Fruit fly (Drosophila melanogaster) whole organism, embryonic: Measurements from ENCODE around the gene SIFaR.

Source experiments
- Adf1 ChIP-seq: fragments of 200-800 bp; sonication (Bioruptor generic); IDR thresholded peaks from 2 replicates; pipeline ENCODE4 v1.3.6; 2022; ENCODE audit warnings: missing biosample characterization, missing genetic modification characterization
- Atf6 ChIP-seq: fragments of 200-800 bp; sonication (Bioruptor generic); IDR thresholded peaks from 2 replicates; pipeline ENCODE4 v1.3.6; 2022; ENCODE audit warnings: missing biosample characterization, missing genetic modification characterization
- CG10366 ChIP-seq: fragments of 200-800 bp; sonication (Bioruptor generic); IDR thresholded peaks from 2 replicates; pipeline ENCODE4 v1.3.6; 2022; ENCODE audit warnings: missing biosample characterization, missing genetic modification characterization
- CG10979 ChIP-seq: fragments of 200-800 bp; sonication (Bioruptor generic); optimal IDR thresholded peaks from 2 replicates; lab custom pipeline; 2018; ENCODE audit warnings: missing biosample characterization, mild to moderate bottlenecking, missing genetic modification characterization, moderate library complexity
- CG11247 ChIP-seq: fragments of 200-800 bp; sonication (Bioruptor generic); IDR thresholded peaks from 2 replicates; pipeline ENCODE4 v1.3.6; 2022; ENCODE audit warnings: missing biosample characterization, missing genetic modification characterization
- CG11398 ChIP-seq: fragments of 200-800 bp; sonication (Bioruptor generic); optimal IDR thresholded peaks from 2 replicates; lab custom pipeline; 2016; ENCODE audit warnings: missing biosample characterization, missing genetic modification characterization
- CG12236 ChIP-seq: fragments of 200-800 bp; sonication (Bioruptor generic); optimal IDR thresholded peaks from 2 replicates; lab custom pipeline; 2016; ENCODE audit warnings: missing biosample characterization, missing genetic modification characterization
- CG13775 ChIP-seq: fragments of 200-800 bp; sonication (Bioruptor generic); optimal IDR thresholded peaks from 3 replicates; lab custom pipeline; 2017; ENCODE audit warnings: missing biosample characterization, mild to moderate bottlenecking, missing genetic modification characterization
- CG14710 ChIP-seq: fragments of 200-800 bp; sonication (Bioruptor generic); optimal IDR thresholded peaks from 3 replicates; lab custom pipeline; 2019; ENCODE audit warnings: missing biosample characterization, mild to moderate bottlenecking, missing genetic modification characterization, moderate library complexity
- CG17359 ChIP-seq: fragments of 200-800 bp; sonication (Bioruptor generic); optimal IDR thresholded peaks from 3 replicates; lab custom pipeline; 2018; ENCODE audit warnings: missing biosample characterization, mild to moderate bottlenecking, missing genetic modification characterization, moderate library complexity
- CG18011 ChIP-seq: fragments of 200-800 bp; sonication (Bioruptor generic); optimal IDR thresholded peaks from 2 replicates; lab custom pipeline; 2017; ENCODE audit warnings: missing biosample characterization, missing genetic modification characterization, mild to moderate bottlenecking, moderate library complexity, missing genotype
- CG2678 ChIP-seq: fragments of 200-800 bp; sonication (Bioruptor generic); optimal IDR thresholded peaks from 3 replicates; lab custom pipeline; 2019; ENCODE audit warnings: missing biosample characterization, mild to moderate bottlenecking, missing genetic modification characterization, moderate library complexity
- CG34376 ChIP-seq: fragments of 200-800 bp; sonication (Bioruptor generic); optimal IDR thresholded peaks from 2 replicates; lab custom pipeline; 2018; ENCODE audit warnings: missing biosample characterization, mild to moderate bottlenecking, missing genetic modification characterization
- CG4424 ChIP-seq: fragments of 200-800 bp; sonication (Bioruptor generic); optimal IDR thresholded peaks from 3 replicates; lab custom pipeline; 2016; ENCODE audit warnings: missing biosample characterization, missing genetic modification characterization
- CG5180 ChIP-seq: fragments of 200-800 bp; sonication (Bioruptor generic); optimal IDR thresholded peaks from 3 replicates; lab custom pipeline; 2017; ENCODE audit warnings: missing biosample characterization, missing genetic modification characterization, mild to moderate bottlenecking, moderate library complexity, missing genetic modification reagents
- CG7372 ChIP-seq: fragments of 200-800 bp; sonication (Bioruptor generic); IDR thresholded peaks from 2 replicates; pipeline ENCODE4 v1.3.6; 2022; ENCODE audit warnings: missing biosample characterization, missing genetic modification characterization
- CG7987 ChIP-seq: fragments of 200-800 bp; sonication (Bioruptor generic); optimal IDR thresholded peaks from 2 replicates; lab custom pipeline; 2018; ENCODE audit warnings: missing biosample characterization, mild to moderate bottlenecking, missing genetic modification characterization, moderate library complexity
- Ets97D ChIP-seq: fragments of 200-800 bp; sonication (Bioruptor generic); optimal IDR thresholded peaks from 3 replicates; lab custom pipeline; 2016; ENCODE audit warnings: missing biosample characterization, missing genetic modification characterization
- Gug ChIP-seq: fragments of 200-800 bp; sonication (Bioruptor generic); IDR thresholded peaks from 4 replicates; pipeline ENCODE4 v1.3.6; 2022; ENCODE audit warnings: missing biosample characterization, missing genetic modification characterization
- Hr78 ChIP-seq, 2 experiments: fragments of 200-800 bp in 1 of 2; fragments of >200 bp in 1 of 2; sonication (Bioruptor generic) in 1 of 2; optimal IDR thresholded peaks; 2 replicates each; lab custom pipeline; 2017 to 2019; ENCODE audit warnings: missing biosample characterization in 2 of 2, missing genetic modification characterization in 2 of 2, mild to moderate bottlenecking in 1 of 2, moderate library complexity in 1 of 2
- Jarid2 ChIP-seq: fragments of 200-800 bp; sonication (Bioruptor generic); optimal IDR thresholded peaks from 3 replicates; lab custom pipeline; 2017; ENCODE audit warnings: mild to moderate bottlenecking, missing biosample characterization, missing genetic modification reagents, missing genetic modification characterization
- Optix ChIP-seq: fragments of 200-800 bp; sonication (Bioruptor generic); IDR thresholded peaks from 3 replicates; pipeline ENCODE4 v1.3.6; 2022; ENCODE audit warnings: missing biosample characterization, missing genetic modification characterization
- Pdp1 ChIP-seq, 2 experiments: fragments of 200-800 bp; sonication (Bioruptor generic); optimal IDR thresholded peaks; 3 replicates each; lab custom pipeline; 2016; ENCODE audit warnings: missing biosample characterization in 2 of 2, missing genetic modification characterization in 2 of 2, mild to moderate bottlenecking in 1 of 2, moderate library complexity in 1 of 2
- Scr ChIP-seq: fragments of 200-800 bp; sonication (Bioruptor generic); IDR thresholded peaks from 2 replicates; pipeline ENCODE4 v1.3.6; 2022; ENCODE audit warnings: missing biosample characterization, missing genetic modification characterization; ENCODE audit not compliant: partially characterized antibody
- Usf ChIP-seq: fragments of 200-800 bp; sonication (Bioruptor generic); optimal IDR thresholded peaks from 2 replicates; lab custom pipeline; 2017; ENCODE audit warnings: missing genotype, missing biosample characterization, missing genetic modification characterization
- Xrp1 ChIP-seq: fragments of 200-800 bp; sonication (Bioruptor generic); IDR thresholded peaks from 2 replicates; pipeline ENCODE4 v1.3.6; 2022; ENCODE audit warnings: missing biosample characterization, missing genetic modification characterization
- amos ChIP-seq: fragments of 200-800 bp; sonication (Bioruptor generic); IDR thresholded peaks from 2 replicates; pipeline ENCODE4 v1.3.6; 2022; ENCODE audit warnings: missing biosample characterization, missing genetic modification characterization; ENCODE audit not compliant: partially characterized antibody
- bigmax ChIP-seq: fragments of 200-800 bp; sonication (Bioruptor generic); optimal IDR thresholded peaks from 2 replicates; lab custom pipeline; 2018; ENCODE audit warnings: missing biosample characterization, mild to moderate bottlenecking, missing genetic modification characterization
- cg ChIP-seq: fragments of 200-800 bp; sonication (Bioruptor generic); optimal IDR thresholded peaks from 3 replicates; lab custom pipeline; 2019; ENCODE audit warnings: missing biosample characterization, mild to moderate bottlenecking, missing genetic modification characterization, moderate library complexity
- da ChIP-seq: fragments of 200-800 bp; sonication (Bioruptor generic); optimal IDR thresholded peaks from 2 replicates; lab custom pipeline; 2016; ENCODE audit warnings: missing biosample characterization, missing genetic modification characterization
- exex ChIP-seq: fragments of 200-800 bp; sonication (Bioruptor generic); optimal IDR thresholded peaks from 4 replicates; lab custom pipeline; 2018; ENCODE audit warnings: missing biosample characterization, mild to moderate bottlenecking, missing genetic modification characterization, moderate library complexity
- fru ChIP-seq: fragments of >200 bp; optimal IDR thresholded peaks from 2 replicates; lab custom pipeline; 2017
- gce ChIP-seq: fragments of 200-800 bp; sonication (Bioruptor generic); IDR thresholded peaks from 3 replicates; pipeline ENCODE4 v1.3.6; 2022; ENCODE audit warnings: missing biosample characterization, missing genetic modification characterization
- gem ChIP-seq: fragments of 200-800 bp; sonication (Bioruptor generic); optimal IDR thresholded peaks from 2 replicates; lab custom pipeline; 2019; ENCODE audit warnings: missing biosample characterization, mild to moderate bottlenecking, missing genetic modification characterization, moderate library complexity
- grn ChIP-seq: fragments of 200-800 bp; sonication (Bioruptor generic); optimal IDR thresholded peaks from 3 replicates; lab custom pipeline; 2017; ENCODE audit warnings: missing biosample characterization, missing genetic modification characterization
- gt ChIP-seq: fragments of 200-800 bp; sonication (Bioruptor generic); IDR thresholded peaks from 2 replicates; pipeline ENCODE4 v1.3.6; 2022; ENCODE audit warnings: missing biosample characterization, missing genetic modification characterization
- kay ChIP-seq: fragments of 200-800 bp; sonication (Bioruptor generic); optimal IDR thresholded peaks from 2 replicates; lab custom pipeline; 2016; ENCODE audit warnings: missing biosample characterization, missing genetic modification characterization
- luna ChIP-seq: fragments of 200-800 bp; sonication (Bioruptor generic); optimal IDR thresholded peaks from 2 replicates; lab custom pipeline; 2016; ENCODE audit warnings: missing biosample characterization, missing genetic modification characterization
- mirr ChIP-seq: fragments of 200-800 bp; sonication (Bioruptor generic); optimal IDR thresholded peaks from 3 replicates; lab custom pipeline; 2018; ENCODE audit warnings: missing biosample characterization, mild to moderate bottlenecking, missing genetic modification characterization
- nom ChIP-seq: fragments of 200-800 bp; sonication (Bioruptor generic); optimal IDR thresholded peaks from 2 replicates; lab custom pipeline; 2017; ENCODE audit warnings: missing biosample characterization, missing genetic modification characterization, mild to moderate bottlenecking, moderate library complexity, missing genetic modification reagents
- org-1 ChIP-seq: fragments of 200-800 bp; sonication (Bioruptor generic); optimal IDR thresholded peaks from 2 replicates; lab custom pipeline; 2017; ENCODE audit warnings: missing biosample characterization, missing genetic modification characterization
- pros ChIP-seq: fragments of 200-800 bp; sonication (Bioruptor generic); optimal IDR thresholded peaks from 3 replicates; lab custom pipeline; 2019; ENCODE audit warnings: missing biosample characterization, mild to moderate bottlenecking, missing genetic modification characterization, moderate library complexity
- repo ChIP-seq: fragments of 200-800 bp; sonication (Bioruptor generic); optimal IDR thresholded peaks from 2 replicates; lab custom pipeline; 2016; ENCODE audit warnings: missing biosample characterization, missing genetic modification characterization
- sens ChIP-seq: fragments of 200-800 bp; sonication (Bioruptor generic); peaks from one replicate; lab custom pipeline; 2016; ENCODE audit warnings: missing biosample characterization, missing genetic modification characterization
- sug ChIP-seq: fragments of 200-800 bp; optimal IDR thresholded peaks from 2 replicates; lab custom pipeline; 2019; ENCODE audit warnings: missing biosample characterization, mild to moderate bottlenecking, missing genetic modification characterization, moderate library complexity
- twi ChIP-seq: fragments of 200-800 bp; optimal IDR thresholded peaks from 2 replicates; lab custom pipeline; 2019; ENCODE audit warnings: missing biosample characterization, mild to moderate bottlenecking, missing genetic modification characterization, moderate library complexity
- tx ChIP-seq: fragments of 200-800 bp; sonication (Bioruptor generic); optimal IDR thresholded peaks from 2 replicates; lab custom pipeline; 2016; ENCODE audit warnings: missing biosample characterization, missing genetic modification characterization
- vvl ChIP-seq: fragments of 200-800 bp; sonication (Bioruptor generic); IDR thresholded peaks from 2 replicates; pipeline ENCODE4 v1.3.6; 2022; ENCODE audit warnings: missing biosample characterization, missing genetic modification characterization
- wdn ChIP-seq: fragments of 200-800 bp; sonication (Bioruptor generic); IDR thresholded peaks from 2 replicates; pipeline ENCODE4 v1.3.6; 2022; ENCODE audit warnings: missing biosample characterization, missing genetic modification characterization
- zfh2 ChIP-seq: fragments of 200-800 bp; sonication (Bioruptor generic); optimal IDR thresholded peaks from 2 replicates; lab custom pipeline; 2016; ENCODE audit warnings: missing biosample characterization, missing genetic modification characterization

Gene SIFaR

DNA sequence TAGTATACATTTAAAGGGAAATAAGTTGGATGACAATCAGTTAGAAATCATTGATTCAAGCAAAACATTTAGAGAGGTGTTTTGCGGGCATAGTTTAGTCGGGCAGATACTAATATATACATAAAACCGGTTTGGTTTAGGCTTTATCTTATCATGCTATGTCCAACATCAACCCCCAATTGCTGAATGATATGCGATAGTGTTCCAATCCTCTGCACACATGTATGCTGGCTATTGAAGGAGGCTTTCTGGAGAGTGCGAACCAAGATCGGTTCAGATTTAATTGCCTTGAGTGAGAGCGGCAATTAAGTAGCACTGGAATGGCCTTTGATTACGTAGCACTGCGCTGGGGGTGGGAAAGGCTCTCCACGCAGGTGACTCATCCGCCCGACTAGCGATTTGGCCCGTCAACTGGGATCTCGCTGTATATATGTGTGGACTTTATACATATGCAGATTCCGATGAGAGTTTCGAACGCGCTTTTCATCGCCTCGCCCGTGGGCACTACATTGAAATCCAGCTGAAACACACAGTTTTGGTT, 25.8 kb downstream of the SIFaR start:
- TF ChIP-seq CG34376 (peak; percentile 56), Optix (GFP tag; lab: Robert Waterston, UW) (0 out of 3 replicates have a peak, but pooled peaks have one; percentile 29), Usf (GFP tag; lab: Kevin White, UChicago) (no peak), CG12236 (GFP tag; lab: Kevin White, UChicago) (no peak), Pdp1 (GFP tag; optimal IDR thresholded peaks at IDR 0.05; lab: Kevin White, UChicago) (peak in 1 of 2 experiments; percentile 41), fru (lab: Kevin White, UChicago) (no peak), CG7372 (GFP tag; lab: Robert Waterston, UW) (no peak), sug (peak; percentile 82), sens (GFP tag; lab: Kevin White, UChicago) (peak; percentile 60), CG5180 (GFP tag; lab: Kevin White, UChicago) (peak; percentile 55), nom (peak; percentile 81), grn (GFP tag; lab: Kevin White, UChicago) (peak; percentile 42), CG18011 (GFP tag; lab: Kevin White, UChicago) (peak; percentile 21), CG11398 (GFP tag; lab: Kevin White, UChicago) (no peak), vvl (GFP tag; lab: Robert Waterston, UW) (0 out of 2 replicates have a peak, but pooled peaks have one; percentile 20), cg (GFP tag; lab: Kevin White, UChicago) (peak; percentile 9), kay (GFP tag; lab: Kevin White, UChicago) (peak; percentile 21), mirr (peak; percentile 78), repo (GFP tag; lab: Kevin White, UChicago) (no peak), pros (GFP tag; lab: Kevin White, UChicago) (peak; percentile 29), exex (tag; lab: Kevin White, UChicago) (peak; percentile 53), Atf6 (GFP tag; lab: Robert Waterston, UW) (0 out of 2 replicates have a peak, but pooled peaks have one; percentile 19), gem (tag; lab: Kevin White, UChicago) (peak; percentile 22), CG4424 (GFP tag; lab: Kevin White, UChicago) (no peak), twi (tag; lab: Kevin White, UChicago) (no peak)
- TF ChIP-seq, all 482 proteins: peak for 17

DNA sequence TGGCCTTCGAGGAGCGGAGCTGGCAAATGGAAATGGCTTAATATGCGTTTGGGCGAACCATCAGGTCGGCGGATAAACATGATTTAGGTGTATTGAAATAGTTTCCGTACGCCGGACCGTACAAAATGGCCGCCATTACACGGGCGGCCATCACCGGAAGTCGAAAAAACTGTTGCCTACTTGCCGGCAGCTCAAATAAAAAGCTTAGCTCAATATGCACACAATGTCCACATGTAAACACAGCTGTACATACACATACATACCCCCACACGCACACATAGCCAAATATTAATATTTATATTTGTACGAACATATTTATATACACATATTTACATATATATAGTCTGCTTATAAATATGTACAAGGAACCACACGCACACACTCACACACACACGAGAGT, 30.6 kb downstream of the SIFaR start:
- TF ChIP-seq CG13775 (GFP tag; lab: Kevin White, UChicago) = peak; percentile 40
- no peak for TF ChIP-seq Adf1 (GFP tag; lab: Robert Waterston, UW)
- TF ChIP-seq gce (GFP tag; lab: Robert Waterston, UW) = peak; percentile 16; the same call in 1 of the 3 replicates
- no peak for TF ChIP-seq Xrp1 (GFP tag; lab: Robert Waterston, UW)
- TF ChIP-seq Gug = no peak
- TF ChIP-seq zfh2 (GFP tag; lab: Kevin White, UChicago) = no peak
- TF ChIP-seq amos = no peak
- TF ChIP-seq Jarid2 = no peak
- TF ChIP-seq tx (GFP tag; lab: Kevin White, UChicago) = no peak
- no peak for TF ChIP-seq luna (GFP tag; lab: Kevin White, UChicago)
- peak; percentile 90 for TF ChIP-seq Ets97D (GFP tag; lab: Kevin White, UChicago)
- TF ChIP-seq gt (GFP tag; lab: Robert Waterston, UW) = no peak
- peak; percentile 48 for TF ChIP-seq CG7987
- no peak for TF ChIP-seq da (GFP tag; lab: Kevin White, UChicago)
- peak; percentile 47 for TF ChIP-seq CG11247 (GFP tag; lab: Robert Waterston, UW)
- no peak for TF ChIP-seq CG10366 (GFP tag; lab: Robert Waterston, UW)
- TF ChIP-seq CG14710 (tag; lab: Kevin White, UChicago) = peak; percentile 12
- peak; percentile 13 for TF ChIP-seq CG2678
- no peak for TF ChIP-seq Hr78 (GFP tag; optimal IDR thresholded peaks at IDR 0.05; lab: Kevin White, UChicago)
- TF ChIP-seq bigmax (GFP tag; lab: Kevin White, UChicago) = no peak
- TF ChIP-seq CG17359 (tag; lab: Kevin White, UChicago) = peak; percentile 40
- TF ChIP-seq CG10979 (tag; lab: Kevin White, UChicago) = peak; percentile 12
- TF ChIP-seq wdn (GFP tag; lab: Robert Waterston, UW) = 0 out of 2 replicates have a peak, but pooled peaks have one; percentile 15
- no peak for TF ChIP-seq Pdp1 (GFP tag; optimal IDR thresholded peaks at IDR 0.05; lab: Kevin White, UChicago)
- no peak for TF ChIP-seq Scr (GFP tag; lab: Robert Waterston, UW)
- TF ChIP-seq org-1 = no peak
